Fruit fly (Drosophila melanogaster) whole organism, embryonic: ENCODE measurements around the gene CG43993.

Source experiments
- Awh ChIP-seq: fragments of 200-800 bp; sonication (Bioruptor generic); IDR thresholded peaks from 2 replicates; pipeline ENCODE4, ENCODE4 v1.3.6; 2022; ENCODE audit warnings: missing biosample characterization, missing genetic modification characterization
- B-H2 ChIP-seq: fragments of 200-800 bp; sonication (Bioruptor generic); optimal IDR thresholded peaks from 2 replicates; lab custom pipeline; 2018; ENCODE audit warnings: missing biosample characterization, mild to moderate bottlenecking, missing genetic modification characterization
- Bteb2 ChIP-seq: fragments of 200-800 bp; sonication (Bioruptor generic); optimal IDR thresholded peaks from 2 replicates; lab custom pipeline; 2016; ENCODE audit warnings: missing biosample characterization, missing genetic modification characterization
- CG10209 ChIP-seq: fragments of 200-800 bp; sonication (Bioruptor generic); optimal IDR thresholded peaks from 3 replicates; lab custom pipeline; 2017; ENCODE audit warnings: missing biosample characterization, mild to moderate bottlenecking, missing genetic modification characterization, missing genetic modification reagents
- CG10267 ChIP-seq: fragments of 200-800 bp; sonication (Bioruptor generic); optimal IDR thresholded peaks from 2 replicates; lab custom pipeline; 2018; ENCODE audit warnings: missing biosample characterization, mild to moderate bottlenecking, missing genetic modification characterization, moderate library complexity
- CG11456 ChIP-seq: fragments of 200-800 bp; sonication (Bioruptor generic); IDR thresholded peaks from 3 replicates; pipeline ENCODE4 v1.3.6; 2022; ENCODE audit warnings: missing biosample characterization, missing genetic modification characterization
- CG13123 ChIP-seq: fragments of 200-800 bp; sonication (Bioruptor generic); optimal IDR thresholded peaks from 2 replicates; lab custom pipeline; 2016; ENCODE audit warnings: missing biosample characterization, missing genetic modification characterization
- CG13424 ChIP-seq: fragments of 200-800 bp; sonication (Bioruptor generic); optimal IDR thresholded peaks from 2 replicates; lab custom pipeline; 2019; ENCODE audit warnings: missing biosample characterization, mild to moderate bottlenecking, missing genetic modification characterization, moderate library complexity
- CG14441 ChIP-seq: fragments of 200-800 bp; sonication (Bioruptor generic); IDR thresholded peaks from 2 replicates; pipeline ENCODE4 v1.3.6; 2022; ENCODE audit warnings: missing biosample characterization, missing genetic modification characterization
- CG15269 ChIP-seq: fragments of 200-800 bp; sonication (Bioruptor generic); optimal IDR thresholded peaks from 2 replicates; lab custom pipeline; 2018; ENCODE audit warnings: missing biosample characterization, mild to moderate bottlenecking, missing genetic modification characterization, moderate library complexity
- CG1529 ChIP-seq: fragments of 200-800 bp; sonication (Bioruptor generic); optimal IDR thresholded peaks from 3 replicates; lab custom pipeline; 2018; ENCODE audit warnings: missing biosample characterization, missing genetic modification characterization
- CG15514 ChIP-seq: fragments of 200-800 bp; sonication (Bioruptor generic); optimal IDR thresholded peaks from 3 replicates; lab custom pipeline; 2017; ENCODE audit warnings: missing biosample characterization, missing genetic modification characterization, mild to moderate bottlenecking, moderate library complexity, missing genetic modification reagents
- CG15601 ChIP-seq: fragments of 200-800 bp; sonication (Bioruptor generic); optimal IDR thresholded peaks from 3 replicates; lab custom pipeline; 2019; ENCODE audit warnings: missing biosample characterization, mild to moderate bottlenecking, missing genetic modification characterization, moderate library complexity
- CG17385 ChIP-seq: fragments of 200-800 bp; sonication (Bioruptor generic); optimal IDR thresholded peaks from 3 replicates; lab custom pipeline; 2018; ENCODE audit warnings: missing biosample characterization, mild to moderate bottlenecking, missing genetic modification characterization
- CG17568 ChIP-seq: fragments of 200-800 bp; sonication (Bioruptor generic); optimal IDR thresholded peaks from 2 replicates; lab custom pipeline; 2018; ENCODE audit warnings: missing biosample characterization, mild to moderate bottlenecking, missing genetic modification characterization, moderate library complexity
- CG18764 ChIP-seq: fragments of 200-800 bp; sonication (Bioruptor generic); optimal IDR thresholded peaks from 3 replicates; lab custom pipeline; 2016; ENCODE audit warnings: missing biosample characterization, missing genetic modification characterization
- CG2129 ChIP-seq: fragments of 200-800 bp; sonication (Bioruptor generic); IDR thresholded peaks from 2 replicates; pipeline ENCODE4 v1.3.6; 2022; ENCODE audit warnings: missing biosample characterization, missing genetic modification characterization; ENCODE audit not compliant: partially characterized antibody
- CG2678 ChIP-seq: fragments of 200-800 bp; sonication (Bioruptor generic); optimal IDR thresholded peaks from 3 replicates; lab custom pipeline; 2019; ENCODE audit warnings: missing biosample characterization, mild to moderate bottlenecking, missing genetic modification characterization, moderate library complexity
- CG2875 ChIP-seq: fragments of 200-800 bp; sonication (Bioruptor generic); optimal IDR thresholded peaks from 2 replicates; lab custom pipeline; 2017; ENCODE audit warnings: missing biosample characterization, mild to moderate bottlenecking, missing genetic modification characterization, missing genetic modification reagents
- CG31365 ChIP-seq: fragments of 200-800 bp; sonication (Bioruptor generic); optimal IDR thresholded peaks from 2 replicates; lab custom pipeline; 2018; ENCODE audit warnings: missing biosample characterization, mild to moderate bottlenecking, missing genetic modification characterization
- CG3281 ChIP-seq: fragments of 200-800 bp; sonication (Bioruptor generic); optimal IDR thresholded peaks from 3 replicates; lab custom pipeline; 2017; ENCODE audit warnings: missing biosample characterization, mild to moderate bottlenecking, missing genetic modification characterization
- CG33557 ChIP-seq: fragments of 200-800 bp; sonication (Bioruptor generic); optimal IDR thresholded peaks from 2 replicates; lab custom pipeline; 2019; ENCODE audit warnings: missing biosample characterization, mild to moderate bottlenecking, missing genetic modification characterization, moderate library complexity
- CG3407 ChIP-seq: fragments of 200-800 bp; sonication (Bioruptor generic); optimal IDR thresholded peaks from 2 replicates; lab custom pipeline; 2018; ENCODE audit warnings: missing biosample characterization, mild to moderate bottlenecking, missing genetic modification characterization
- CG8359 ChIP-seq: fragments of 200-800 bp; sonication (Bioruptor generic); optimal IDR thresholded peaks from 2 replicates; lab custom pipeline; 2017; ENCODE audit warnings: missing biosample characterization, mild to moderate bottlenecking, missing genetic modification characterization, borderline replicate concordance
- D ChIP-seq, 2 experiments: fragments of 200-800 bp in 1 of 2; fragments of >200 bp in 1 of 2; sonication (Bioruptor generic) in 1 of 2; optimal IDR thresholded peaks; 2 replicates in 1 of 2; 3 replicates in 1 of 2; lab custom pipeline; 2017; ENCODE audit warnings: mild to moderate bottlenecking in 1 of 2, missing biosample characterization in 1 of 2, missing genetic modification characterization in 1 of 2, missing genetic modification reagents in 1 of 2
- Hey ChIP-seq: fragments of 200-800 bp; sonication (Bioruptor generic); optimal IDR thresholded peaks from 3 replicates; lab custom pipeline; 2018; ENCODE audit warnings: missing biosample characterization, mild to moderate bottlenecking, missing genetic modification characterization
- Hmr ChIP-seq: fragments of 200-800 bp; sonication (Bioruptor generic); optimal IDR thresholded peaks from 3 replicates; lab custom pipeline; 2017; ENCODE audit warnings: mild to moderate bottlenecking, missing biosample characterization, missing genetic modification reagents, missing genetic modification characterization
- Meics ChIP-seq: fragments of 200-800 bp; sonication (Bioruptor generic); optimal IDR thresholded peaks from 2 replicates; lab custom pipeline; 2017; ENCODE audit warnings: missing biosample characterization, mild to moderate bottlenecking, missing genetic modification characterization
- Mrtf ChIP-seq: fragments of 200-800 bp; sonication (Bioruptor generic); IDR thresholded peaks from 3 replicates; pipeline ENCODE4 v1.3.6; 2022; ENCODE audit warnings: missing biosample characterization, missing genetic modification characterization
- PHDP ChIP-seq: fragments of 200-800 bp; sonication (Bioruptor generic); optimal IDR thresholded peaks from 3 replicates; lab custom pipeline; 2018; ENCODE audit warnings: missing biosample characterization, mild to moderate bottlenecking, missing genetic modification characterization, moderate library complexity
- Poxn ChIP-seq: fragments of 200-800 bp; sonication (Bioruptor generic); IDR thresholded peaks from 2 replicates; pipeline ENCODE4 v1.3.6; 2022; ENCODE audit warnings: missing biosample characterization, missing genetic modification characterization
- Rfx ChIP-seq: fragments of 200-800 bp; sonication (Bioruptor generic); IDR thresholded peaks from 2 replicates; pipeline ENCODE4 v1.3.6; 2022; ENCODE audit warnings: missing biosample characterization, missing genetic modification characterization
- Sox100B ChIP-seq: fragments of 200-800 bp; sonication (Bioruptor generic); optimal IDR thresholded peaks from 3 replicates; lab custom pipeline; 2018; ENCODE audit warnings: missing biosample characterization, mild to moderate bottlenecking, missing genetic modification characterization
- Stat92E ChIP-seq, 3 experiments: fragments of >200 bp in 2 of 3; fragments of 200-800 bp in 1 of 3; sonication (Bioruptor generic) in 1 of 3; optimal IDR thresholded peaks; 2 replicates each; lab custom pipeline; 2017 to 2019; ENCODE audit warnings: missing biosample characterization in 3 of 3, missing genetic modification characterization in 3 of 3, mild to moderate bottlenecking in 1 of 3, moderate library complexity in 1 of 3
- ara ChIP-seq: fragments of 200-800 bp; sonication (Bioruptor generic); IDR thresholded peaks from 2 replicates; pipeline ENCODE4 v1.3.6; 2022; ENCODE audit warnings: missing biosample characterization, missing genetic modification characterization
- cato ChIP-seq: fragments of 200-800 bp; sonication (Bioruptor generic); optimal IDR thresholded peaks from 2 replicates; lab custom pipeline; 2016; ENCODE audit warnings: missing biosample characterization, missing genetic modification characterization, borderline replicate concordance
- caup ChIP-seq: fragments of 200-800 bp; sonication (Bioruptor generic); optimal IDR thresholded peaks from 3 replicates; lab custom pipeline; 2017; ENCODE audit warnings: missing biosample characterization, mild to moderate bottlenecking, missing genetic modification characterization, moderate library complexity; ENCODE audit not compliant: severe bottlenecking
- cg ChIP-seq: fragments of 200-800 bp; sonication (Bioruptor generic); optimal IDR thresholded peaks from 3 replicates; lab custom pipeline; 2019; ENCODE audit warnings: missing biosample characterization, mild to moderate bottlenecking, missing genetic modification characterization, moderate library complexity
- grau ChIP-seq: fragments of 200-800 bp; optimal IDR thresholded peaks from 3 replicates; lab custom pipeline; 2019; ENCODE audit warnings: missing biosample characterization, mild to moderate bottlenecking, missing genetic modification characterization, moderate library complexity
- grn ChIP-seq: fragments of 200-800 bp; sonication (Bioruptor generic); optimal IDR thresholded peaks from 3 replicates; lab custom pipeline; 2017; ENCODE audit warnings: missing biosample characterization, missing genetic modification characterization
- jumu ChIP-seq: fragments of 200-800 bp; sonication (Bioruptor generic); optimal IDR thresholded peaks from 3 replicates; lab custom pipeline; 2016; ENCODE audit warnings: missing biosample characterization, missing genetic modification characterization
- mld ChIP-seq: fragments of 200-800 bp; sonication (Bioruptor generic); IDR thresholded peaks from 3 replicates; pipeline ENCODE4 v1.3.6; 2022; ENCODE audit warnings: missing biosample characterization, missing genetic modification characterization; ENCODE audit not compliant: partially characterized antibody
- odd ChIP-seq: fragments of 200-800 bp; sonication (Bioruptor generic); optimal IDR thresholded peaks from 2 replicates; lab custom pipeline; 2017; ENCODE audit warnings: missing biosample characterization, mild to moderate bottlenecking, missing genetic modification characterization
- pum ChIP-seq: fragments of 200-800 bp; sonication (Bioruptor generic); optimal IDR thresholded peaks from 2 replicates; lab custom pipeline; 2016; ENCODE audit warnings: missing biosample characterization, missing genetic modification characterization
- sqz ChIP-seq: fragments of 200-800 bp; sonication (Bioruptor generic); optimal IDR thresholded peaks from 3 replicates; lab custom pipeline; 2018; ENCODE audit warnings: missing biosample characterization, mild to moderate bottlenecking, missing genetic modification characterization
- tna ChIP-seq: fragments of 200-800 bp; sonication (Bioruptor generic); IDR thresholded peaks from 2 replicates; pipeline ENCODE4 v1.3.6; 2022; ENCODE audit warnings: missing biosample characterization, missing genetic modification characterization; ENCODE audit not compliant: partially characterized antibody
- trem ChIP-seq: fragments of 200-800 bp; optimal IDR thresholded peaks from 3 replicates; lab custom pipeline; 2019; ENCODE audit warnings: missing biosample characterization, mild to moderate bottlenecking, missing genetic modification characterization, moderate library complexity
- unpg ChIP-seq: fragments of 200-800 bp; sonication (Bioruptor generic); optimal IDR thresholded peaks from 3 replicates; lab custom pipeline; 2018; ENCODE audit warnings: missing biosample characterization, mild to moderate bottlenecking, missing genetic modification characterization, moderate library complexity

Gene CG43993

DNA sequence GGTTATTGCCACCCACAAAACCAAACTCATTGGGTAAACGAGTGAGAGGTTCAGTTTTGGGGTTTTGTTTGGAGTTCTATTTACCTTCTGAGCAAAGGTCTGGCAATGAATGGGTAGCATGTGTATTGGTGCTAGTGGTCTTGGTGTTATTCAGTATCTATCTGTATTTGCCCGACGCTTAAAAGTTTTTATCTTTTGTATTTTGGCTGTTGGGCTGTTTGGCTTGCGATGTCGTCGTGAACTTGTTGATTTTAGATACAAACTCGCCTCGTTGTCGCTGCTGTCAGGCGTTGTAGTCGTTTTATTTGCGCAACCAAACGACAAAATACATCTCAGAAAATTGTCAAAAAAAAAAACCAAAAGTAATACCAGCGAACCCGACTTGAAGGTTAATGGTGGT is 13.1 kb downstream of the CG43993 start:
- TF ChIP-seq CG18764 (GFP tag; lab: Kevin White, UChicago) = peak; percentile 14
- no peak for TF ChIP-seq cato
- peak; percentile 29 for TF ChIP-seq Hey (tag; lab: Kevin White, UChicago)
- TF ChIP-seq CG14441 (GFP tag; lab: Robert Waterston, UW) = 0 out of 2 replicates have a peak, but pooled peaks have one; percentile 15
- TF ChIP-seq CG8359 = peak; percentile 7
- peak; percentile 23; the same call in 1 of the 2 replicates for TF ChIP-seq ara (GFP tag; lab: Robert Waterston, UW)
- TF ChIP-seq PHDP = peak; percentile 32
- TF ChIP-seq CG17568 (GFP tag; lab: Kevin White, UChicago) = peak; percentile 11
- no peak for TF ChIP-seq jumu (GFP tag; lab: Kevin White, UChicago)
- TF ChIP-seq CG2678 (tag; lab: Kevin White, UChicago) = peak; percentile 41
- TF ChIP-seq cg (GFP tag; lab: Kevin White, UChicago) = peak; percentile 5
- peak; percentile 36 for TF ChIP-seq CG3407 (GFP tag; lab: Kevin White, UChicago)
- no peak for TF ChIP-seq CG33557 (GFP tag; lab: Kevin White, UChicago)
- peak; percentile 13 for TF ChIP-seq CG3281
- TF ChIP-seq CG10267 (tag; lab: Kevin White, UChicago) = no peak
- peak; percentile 10 for TF ChIP-seq grau (tag; lab: Kevin White, UChicago)
- TF ChIP-seq trem = no peak
- TF ChIP-seq CG13123 (GFP tag; lab: Kevin White, UChicago) = peak; percentile 35
- TF ChIP-seq CG1529 = peak; percentile 20
- no peak for TF ChIP-seq CG2129
- no peak for TF ChIP-seq Stat92E (GFP tag; optimal IDR thresholded peaks at IDR 0.05; lab: Kevin White, UChicago)
- TF ChIP-seq caup (GFP tag; lab: Kevin White, UChicago) = peak; percentile 54
- no peak for TF ChIP-seq mld
- peak; percentile 39; the same call in 1 of the 2 replicates for TF ChIP-seq Rfx (GFP tag; lab: Robert Waterston, UW)
- TF ChIP-seq Sox100B (GFP tag; lab: Kevin White, UChicago) = peak; percentile 31
- TF ChIP-seq Bteb2 (GFP tag; lab: Kevin White, UChicago) = peak; percentile 8
- peak; percentile 37 for TF ChIP-seq CG15269 (tag; lab: Kevin White, UChicago)
- TF ChIP-seq odd (GFP tag; lab: Kevin White, UChicago) = peak; percentile 30
- peak; percentile 11 for TF ChIP-seq CG10209 (GFP tag; lab: Kevin White, UChicago)
- peak; percentile 35 for TF ChIP-seq unpg (GFP tag; lab: Kevin White, UChicago)
- TF ChIP-seq Hmr (GFP tag; lab: Kevin White, UChicago) = peak; percentile 46
- TF ChIP-seq tna (GFP tag; lab: Robert Waterston, UW) = peak; percentile 7; the same call in 1 of the 2 replicates
- TF ChIP-seq pum (GFP tag; lab: Kevin White, UChicago) = no peak
- TF ChIP-seq grn (GFP tag; lab: Kevin White, UChicago) = peak; percentile 36
- TF ChIP-seq CG15601 (tag; lab: Kevin White, UChicago) = peak; percentile 38
- peak; percentile 7 for TF ChIP-seq CG31365 (tag; lab: Kevin White, UChicago)
- no peak for TF ChIP-seq CG11456 (GFP tag; lab: Robert Waterston, UW)
- TF ChIP-seq Meics (GFP tag; lab: Kevin White, UChicago) = peak; percentile 8
- peak; percentile 29 for TF ChIP-seq B-H2 (GFP tag; lab: Kevin White, UChicago)
- TF ChIP-seq CG15514 = peak; percentile 47
- peak; percentile 17 for TF ChIP-seq sqz (GFP tag; lab: Kevin White, UChicago)
- TF ChIP-seq CG13424 (tag; lab: Kevin White, UChicago) = peak; percentile 11
- TF ChIP-seq CG2875 (GFP tag; lab: Kevin White, UChicago) = peak; percentile 3
- peak; percentile 6 for TF ChIP-seq CG17385 (GFP tag; lab: Kevin White, UChicago)
- TF ChIP-seq Mrtf (GFP tag; lab: Robert Waterston, UW) = no peak
- no peak for TF ChIP-seq Poxn
- peak; percentile 58 for TF ChIP-seq Awh (GFP tag; lab: Robert Waterston, UW)
- TF ChIP-seq D (optimal IDR thresholded peaks at IDR 0.05; lab: Kevin White, UChicago) = no peak
- peak; percentile 12 for TF ChIP-seq D (GFP tag; optimal IDR thresholded peaks at IDR 0.05; lab: Kevin White, UChicago)
